Worm (Caenorhabditis elegans) whole organism, midembryonic: Measurements from ENCODE around the gene Y37H2A.13.

Source experiments
- T22C8.4 ChIP-seq: fragments of 200-800 bp; sonication (Bioruptor generic); IDR thresholded peaks from 2 replicates; pipeline ENCODE4 v1.3.6; 2022; ENCODE audit warnings: missing genetic modification characterization, missing compliant biosample characterization
- cog-1 ChIP-seq: sonication (generic microtip); optimal IDR thresholded peaks from 2 replicates; lab custom pipeline; 2016; ENCODE audit warnings: missing genetic modification characterization, missing compliant biosample characterization
- flt-1 ChIP-seq: fragments of 200-800 bp; sonication (Bioruptor generic); IDR thresholded peaks from 2 replicates; pipeline ENCODE4 v1.3.6; 2022; ENCODE audit warnings: missing genetic modification characterization, missing compliant biosample characterization
- klf-2 ChIP-seq: fragments of 200-800 bp; sonication (Bioruptor generic); conservative IDR thresholded peaks from 2 replicates; pipeline ENCODE4 v1.3.6; 2022; ENCODE audit warnings: missing genetic modification reagents, missing genetic modification characterization, missing compliant biosample characterization
- med-1 ChIP-seq: sonication (generic microtip); optimal IDR thresholded peaks from 2 replicates; lab custom pipeline; 2017; ENCODE audit warnings: missing genetic modification characterization, mild to moderate bottlenecking, missing compliant biosample characterization, antibody characterized with exemption, missing genetic modification reagents; ENCODE audit not compliant: insufficient read depth
- ref-1 ChIP-seq: fragments of 200-800 bp; sonication (Bioruptor generic); conservative IDR thresholded peaks from 2 replicates; pipeline ENCODE4 v1.3.6; 2022; ENCODE audit warnings: missing genetic modification reagents, missing genetic modification characterization, missing compliant biosample characterization
- tab-1 ChIP-seq: fragments of 200-800 bp; sonication (Bioruptor generic); IDR thresholded peaks from 2 replicates; pipeline ENCODE4 v1.3.6; 2022; ENCODE audit warnings: missing genetic modification characterization, missing compliant biosample characterization
- ztf-23 ChIP-seq: fragments of 200-800 bp; sonication (Bioruptor generic); IDR thresholded peaks from 2 replicates; pipeline ENCODE4 v1.3.6; 2022; ENCODE audit warnings: missing genetic modification reagents, missing genetic modification characterization, missing compliant biosample characterization
- ztf-29 ChIP-seq: fragments of 200-800 bp; sonication (Bioruptor generic); IDR thresholded peaks from 2 replicates; pipeline ENCODE4 v1.3.6; 2022; ENCODE audit warnings: missing genetic modification reagents, missing genetic modification characterization, missing compliant biosample characterization

The Y37H2A.13 gene

ce11 chrV:18174951-18175350, 32.3 kb downstream of the Y37H2A.13 start:
- 0 out of 2 replicates have a peak, but pooled peaks have one; percentile 28 for TF ChIP-seq T22C8.4 (GFP tag; lab: Robert Waterston, UW)
- 0 out of 2 replicates have a peak, but pooled peaks have one; percentile 47 for TF ChIP-seq ztf-23

DNA sequence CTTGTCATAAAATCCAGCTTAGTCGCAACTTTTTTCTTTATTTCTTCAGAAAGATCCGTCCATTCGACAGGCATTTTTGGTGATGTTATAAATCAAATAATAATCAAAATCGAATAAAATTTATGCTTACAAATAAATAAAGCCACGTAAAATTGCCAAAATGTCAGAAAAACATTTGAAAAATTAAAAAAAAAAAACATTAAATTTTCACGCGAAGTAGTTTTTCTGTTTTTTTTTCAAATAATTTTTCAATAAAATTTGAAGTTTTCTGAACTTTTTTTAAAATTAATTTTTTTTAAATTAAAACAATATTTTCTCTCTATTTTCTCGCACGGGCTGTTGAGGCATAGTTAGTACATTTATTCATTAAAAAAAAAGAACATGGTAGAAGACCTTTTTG, 36.0 kb downstream of the Y37H2A.13 start, which contains the start of gene C31G12.4:
C31G12.4 (minus strand) TSS at position 101 of the 400 bp plus-strand sequence.
- TF ChIP-seq flt-1 (no peak), ztf-29 (GFP tag; lab: Robert Waterston, UW) (no peak), tab-1 (GFP tag; lab: Robert Waterston, UW) (no peak), ref-1 (GFP tag; lab: Robert Waterston, UW) (no peak), T22C8.4 (GFP tag; lab: Robert Waterston, UW) (no peak), cog-1 (tag; lab: Kevin White, UChicago) (no peak), klf-2 (GFP tag; lab: Robert Waterston, UW) (no peak), med-1 (GFP tag; lab: Kevin White, UChicago) (no peak), ztf-23 (no peak)

DNA sequence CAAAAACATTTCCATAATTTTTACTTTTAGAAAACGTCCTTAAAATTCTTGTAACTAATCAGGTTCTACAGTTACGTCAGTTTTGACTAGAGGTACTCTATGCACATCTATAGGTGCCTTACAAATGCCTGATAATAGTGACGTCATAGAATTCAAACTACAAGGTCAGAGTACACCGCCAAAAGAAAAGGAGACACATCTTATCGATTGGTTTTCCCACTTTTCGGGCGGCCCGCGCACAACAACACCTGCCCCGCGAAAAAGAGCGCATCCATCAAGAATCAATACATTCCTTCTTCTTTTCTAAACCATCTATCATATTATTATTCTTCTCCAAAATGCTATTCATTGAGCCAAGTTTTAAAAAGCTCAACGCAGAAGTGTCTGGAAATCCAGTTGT, 37.0 kb downstream of the Y37H2A.13 start, which contains the start of gene C31G12.1:
C31G12.1 (plus strand) TSS at position 301 of the 400 bp plus-strand sequence.
- TF ChIP-seq cog-1 (tag; lab: Kevin White, UChicago) (no peak), T22C8.4 (GFP tag; lab: Robert Waterston, UW) (no peak), med-1 (GFP tag; lab: Kevin White, UChicago) (no peak), ztf-23 (no peak), flt-1 (no peak), klf-2 (GFP tag; lab: Robert Waterston, UW) (no peak), ref-1 (GFP tag; lab: Robert Waterston, UW) (no peak), tab-1 (GFP tag; lab: Robert Waterston, UW) (no peak), ztf-29 (GFP tag; lab: Robert Waterston, UW) (no peak)

DNA sequence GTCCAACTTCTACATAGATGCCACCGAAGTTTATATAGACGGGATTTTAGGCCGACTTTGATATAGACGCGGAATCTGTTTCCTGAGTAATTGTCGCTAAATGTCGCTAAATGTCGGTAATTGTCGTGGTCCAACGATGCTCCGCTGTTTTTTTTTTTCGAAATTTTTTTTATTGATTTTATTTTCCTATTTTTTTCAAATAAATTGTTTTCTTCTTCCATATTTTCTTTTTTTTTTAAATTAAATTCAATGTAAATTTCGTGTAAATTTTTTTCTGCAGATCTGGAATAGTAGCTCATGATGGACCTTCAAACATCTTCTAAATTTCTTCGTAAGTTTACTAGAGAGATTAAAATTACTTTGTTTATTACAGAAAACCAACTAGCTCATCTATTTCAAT, 42.3 kb downstream of the Y37H2A.13 start, which contains the start of gene C31G12.3:
C31G12.3 (plus strand) TSS at position 301 of the 400 bp plus-strand sequence.
- TF ChIP-seq tab-1 (GFP tag; lab: Robert Waterston, UW) (no peak), med-1 (GFP tag; lab: Kevin White, UChicago) (no peak), T22C8.4 (GFP tag; lab: Robert Waterston, UW) (no peak), ref-1 (GFP tag; lab: Robert Waterston, UW) (no peak), ztf-23 (no peak), ztf-29 (GFP tag; lab: Robert Waterston, UW) (no peak), cog-1 (tag; lab: Kevin White, UChicago) (no peak), klf-2 (GFP tag; lab: Robert Waterston, UW) (no peak), flt-1 (no peak)

DNA sequence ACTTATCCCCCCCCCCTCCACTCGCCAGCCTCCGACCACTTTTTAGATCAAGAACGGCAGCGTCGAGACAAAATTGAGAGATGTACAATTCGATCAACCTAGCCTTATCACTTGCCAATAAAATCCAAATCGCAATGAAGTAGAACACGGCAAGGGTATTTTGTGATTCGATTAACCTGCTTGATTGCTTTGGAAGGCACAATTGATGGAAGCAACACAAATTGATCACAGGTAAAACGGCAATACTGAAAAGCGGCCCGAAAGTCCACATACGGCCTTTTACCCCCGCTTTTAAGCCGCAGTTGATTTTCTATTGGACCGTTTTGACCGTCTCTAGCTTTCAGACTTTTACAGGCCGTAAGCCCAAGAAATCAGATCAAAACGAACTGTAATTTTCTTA, 45.7 kb downstream of the Y37H2A.13 start, which contains the start of gene clec-245:
clec-245 (minus strand) TSS at position 101 of the 400 bp plus-strand sequence.
- TF ChIP-seq T22C8.4 (GFP tag; lab: Robert Waterston, UW) (no peak), med-1 (GFP tag; lab: Kevin White, UChicago) (no peak), ref-1 (GFP tag; lab: Robert Waterston, UW) (no peak), flt-1 (no peak), ztf-29 (GFP tag; lab: Robert Waterston, UW) (no peak), ztf-23 (no peak), klf-2 (GFP tag; lab: Robert Waterston, UW) (no peak), tab-1 (GFP tag; lab: Robert Waterston, UW) (no peak), cog-1 (tag; lab: Kevin White, UChicago) (no peak)

ce11 chrV:18189181-18189580, 46.5 kb downstream of the Y37H2A.13 start, which contains the start of gene clec-246:
Gene clec-246, plus strand, starts transcription at chrV:18189481.
- TF ChIP-seq flt-1 (no peak), med-1 (GFP tag; lab: Kevin White, UChicago) (no peak), ref-1 (GFP tag; lab: Robert Waterston, UW) (no peak), ztf-23 (no peak), klf-2 (GFP tag; lab: Robert Waterston, UW) (no peak), T22C8.4 (GFP tag; lab: Robert Waterston, UW) (no peak), cog-1 (tag; lab: Kevin White, UChicago) (no peak), tab-1 (GFP tag; lab: Robert Waterston, UW) (no peak), ztf-29 (GFP tag; lab: Robert Waterston, UW) (no peak)

ce11 chrV:18191128-18191527, 48.5 kb downstream of the Y37H2A.13 start, which contains the start of gene clec-42:
Gene clec-42, plus strand, starts transcription at chrV:18191412.
- TF ChIP-seq flt-1 = no peak
- no peak for TF ChIP-seq med-1 (GFP tag; lab: Kevin White, UChicago)
- no peak for TF ChIP-seq ref-1 (GFP tag; lab: Robert Waterston, UW)
- TF ChIP-seq tab-1 (GFP tag; lab: Robert Waterston, UW) = no peak
- TF ChIP-seq ztf-23 = no peak
- no peak for TF ChIP-seq cog-1 (tag; lab: Kevin White, UChicago)
- TF ChIP-seq ztf-29 (GFP tag; lab: Robert Waterston, UW) = no peak
- TF ChIP-seq klf-2 (GFP tag; lab: Robert Waterston, UW) = no peak
- TF ChIP-seq T22C8.4 (GFP tag; lab: Robert Waterston, UW) = no peak
